Fruit fly (Drosophila melanogaster): ENCODE results near the gene Keap1.

Gene Keap1

dm6 chr3R:17085029-17085807 is 5.5 kb upstream of the Keap1 start, which contains the start of gene GckIII (continued):
- TF ChIP-seq gsb (GFP tag; IDR thresholded peaks at IDR 0.05) (no peak), TFAM (GFP tag; optimal IDR thresholded peaks at IDR 0.05) (no peak), CG12659 (GFP tag; optimal IDR thresholded peaks at IDR 0.05) (peak; percentile 51), chm (GFP tag; IDR thresholded peaks at IDR 0.05) (no peak), ftz-f1 (GFP tag; optimal IDR thresholded peaks at IDR 0.05) (no peak), dimm (GFP tag; IDR thresholded peaks at IDR 0.05) (no peak), crol (GFP tag; IDR thresholded peaks at IDR 0.05) (no peak), fd64A (GFP tag; optimal IDR thresholded peaks at IDR 0.05) (no peak), CG1792 (GFP tag; optimal IDR thresholded peaks at IDR 0.05) (no peak), BEAF-32 (GFP tag; optimal IDR thresholded peaks at IDR 0.05) (peak; percentile 74), Elba2 (GFP tag; optimal IDR thresholded peaks at IDR 0.05) (no peak), Dll (GFP tag; IDR thresholded peaks at IDR 0.05; ENCODE audit: partially characterized antibody) (peak; percentile 89), CG16779 (GFP tag; IDR thresholded peaks at IDR 0.05) (no peak), sob (GFP tag; IDR thresholded peaks at IDR 0.05) (no peak), hbn (GFP tag; IDR thresholded peaks at IDR 0.05; ENCODE audit: partially characterized antibody) (peak; percentile 52), phol (tag; optimal IDR thresholded peaks at IDR 0.05) (peak; percentile 19), CG12104 (GFP tag; optimal IDR thresholded peaks at IDR 0.05) (no peak), CG18764 (GFP tag; optimal IDR thresholded peaks at IDR 0.05) (no peak), lola (GFP tag; optimal IDR thresholded peaks at IDR 0.05) (no peak), HmgD (GFP tag; optimal IDR thresholded peaks at IDR 0.05) (no peak), CG13123 (GFP tag; optimal IDR thresholded peaks at IDR 0.05) (no peak), caup (GFP tag; optimal IDR thresholded peaks at IDR 0.05; ENCODE audit: severe bottlenecking) (no peak), Atf3 (GFP tag; optimal IDR thresholded peaks at IDR 0.05) (no peak), dan (GFP tag; IDR thresholded peaks at IDR 0.05) (no peak), CG6654 (GFP tag; optimal IDR thresholded peaks at IDR 0.05) (no peak), bcd (GFP tag; optimal IDR thresholded peaks at IDR 0.05) (no peak), pan (optimal IDR thresholded peaks at IDR 0.05) (no peak), pan (GFP tag; optimal IDR thresholded peaks at IDR 0.05 in 1 of 2, IDR thresholded peaks at IDR 0.05 in 1 of 2) (no peak), HmgZ (tag; optimal IDR thresholded peaks at IDR 0.05) (no peak), Neu2 (GFP tag; optimal IDR thresholded peaks at IDR 0.05; ENCODE audit: borderline replicate concordance) (no peak), CG10366 (GFP tag; IDR thresholded peaks at IDR 0.05) (no peak), CG9876 (GFP tag; optimal IDR thresholded peaks at IDR 0.05) (no peak), ap (GFP tag; IDR thresholded peaks at IDR 0.05) (no peak), CG18599 (GFP tag; optimal IDR thresholded peaks at IDR 0.05) (no peak), unpg (GFP tag; optimal IDR thresholded peaks at IDR 0.05) (no peak), CG11247 (GFP tag; IDR thresholded peaks at IDR 0.05) (no peak), scrt (GFP tag; optimal IDR thresholded peaks at IDR 0.05) (no peak), CG9932 (GFP tag; IDR thresholded peaks at IDR 0.05) (no peak), Doc3 (GFP tag; IDR thresholded peaks at IDR 0.05; ENCODE audit: partially characterized antibody) (peak; percentile 86), sna (GFP tag; IDR thresholded peaks at IDR 0.05; ENCODE audit: partially characterized antibody) (peak; percentile 81), CG14441 (GFP tag; IDR thresholded peaks at IDR 0.05) (no peak), dati (GFP tag; IDR thresholded peaks at IDR 0.05) (no peak), HLH4C (GFP tag; IDR thresholded peaks at IDR 0.05; ENCODE audit: partially characterized antibody) (peak; percentile 82), CG32772 (GFP tag; IDR thresholded peaks at IDR 0.05) (no peak), gcm2 (GFP tag; optimal IDR thresholded peaks at IDR 0.05) (no peak), grn (GFP tag; optimal IDR thresholded peaks at IDR 0.05) (peak; percentile 86), nau (GFP tag; optimal IDR thresholded peaks at IDR 0.05) (no peak), odd (GFP tag; optimal IDR thresholded peaks at IDR 0.05) (no peak), pita (GFP tag; optimal IDR thresholded peaks at IDR 0.05) (no peak), btn (GFP tag; optimal IDR thresholded peaks at IDR 0.05) (no peak)

Data from whole organism, embryonic.